Fruit fly (Drosophila melanogaster): ENCODE measurements around the gene Ddr.

The Ddr gene

dm6 chr2L:6338367-6338975 is 85.5 kb downstream of the Ddr start, which contains the start of the genes Pez and Cpr (continued):
- TF ChIP-seq HmgZ (tag; optimal IDR thresholded peaks at IDR 0.05) (peak; percentile 52), CG10366 (GFP tag; IDR thresholded peaks at IDR 0.05) (0 out of 2 replicates have a peak, but pooled peaks have one; percentile 21), NC2β (GFP tag; optimal IDR thresholded peaks at IDR 0.05) (peak; percentile 36), Dref (GFP tag; IDR thresholded peaks at IDR 0.05) (peak; percentile 87), CG18619 (GFP tag; optimal IDR thresholded peaks at IDR 0.05) (peak; percentile 45), CG18476 (GFP tag; optimal IDR thresholded peaks at IDR 0.05) (peak; percentile 25), Fer2 (tag; optimal IDR thresholded peaks at IDR 0.05) (no peak), slbo (GFP tag; IDR thresholded peaks at IDR 0.05) (peak; percentile 69), CG8765 (GFP tag; IDR thresholded peaks at IDR 0.05) (peak; percentile 37; the same call in 1 of the 2 replicates), nom (GFP tag; optimal IDR thresholded peaks at IDR 0.05) (no peak), CG3726 (GFP tag; IDR thresholded peaks at IDR 0.05) (no peak), CG2120 (GFP tag; optimal IDR thresholded peaks at IDR 0.05) (peak; percentile 56), CG6791 (GFP tag; IDR thresholded peaks at IDR 0.05; ENCODE audit: partially characterized antibody) (peak; percentile 81), CoRest (tag; optimal IDR thresholded peaks at IDR 0.05) (peak; percentile 45), HLH4C (GFP tag; IDR thresholded peaks at IDR 0.05; ENCODE audit: partially characterized antibody) (peak; percentile 86), CG4707 (GFP tag; optimal IDR thresholded peaks at IDR 0.05) (no peak), Antp (GFP tag; optimal IDR thresholded peaks at IDR 0.05) (peak; percentile 10), Ada2b (GFP tag; IDR thresholded peaks at IDR 0.05) (0 out of 2 replicates have a peak, but pooled peaks have one; percentile 28), CG13296 (GFP tag; optimal IDR thresholded peaks at IDR 0.05) (peak; percentile 50), CG33213 (GFP tag; optimal IDR thresholded peaks at IDR 0.05) (peak; percentile 52), Hey (tag; optimal IDR thresholded peaks at IDR 0.05) (no peak), vnd (GFP tag; IDR thresholded peaks at IDR 0.05; ENCODE audit: partially characterized antibody) (peak; percentile 74), CG17186 (GFP tag; optimal IDR thresholded peaks at IDR 0.05) (peak; percentile 75), sim (GFP tag; IDR thresholded peaks at IDR 0.05) (no peak), CG30403 (GFP tag; optimal IDR thresholded peaks at IDR 0.05) (peak; percentile 42), CG3847 (GFP tag; IDR thresholded peaks at IDR 0.05) (peak; percentile 66), btn (GFP tag; optimal IDR thresholded peaks at IDR 0.05) (peak; percentile 17), CG32772 (GFP tag; IDR thresholded peaks at IDR 0.05) (no peak), pan (optimal IDR thresholded peaks at IDR 0.05) (no peak), pan (GFP tag; optimal IDR thresholded peaks at IDR 0.05 in 1 of 2, IDR thresholded peaks at IDR 0.05 in 1 of 2) (peak in 1 of 2 experiments; percentile 24), gcm (GFP tag; optimal IDR thresholded peaks at IDR 0.05) (no peak), CG8478 (optimal IDR thresholded peaks at IDR 0.05) (no peak), CG17359 (tag; optimal IDR thresholded peaks at IDR 0.05) (no peak), unpg (GFP tag; optimal IDR thresholded peaks at IDR 0.05) (peak; percentile 33), HLHmδ (GFP tag; optimal IDR thresholded peaks at IDR 0.05) (peak; percentile 89), CG4424 (GFP tag; optimal IDR thresholded peaks at IDR 0.05) (peak; percentile 41), CG11560 (tag; IDR thresholded peaks at IDR 0.05) (peak; percentile 93), chif (GFP tag; optimal IDR thresholded peaks at IDR 0.05) (no peak), ATbp (GFP tag; optimal IDR thresholded peaks at IDR 0.05) (no peak), so (GFP tag; IDR thresholded peaks at IDR 0.05) (peak; percentile 61; the same call in 1 of the 3 replicates), CG2712 (tag; optimal IDR thresholded peaks at IDR 0.05) (peak; percentile 19), CG10267 (tag; optimal IDR thresholded peaks at IDR 0.05) (peak; percentile 90), mld (GFP tag; IDR thresholded peaks at IDR 0.05; ENCODE audit: partially characterized antibody) (peak; percentile 86), klu (GFP tag; IDR thresholded peaks at IDR 0.05) (no peak), vvl (GFP tag; IDR thresholded peaks at IDR 0.05) (peak; percentile 55), Atf-2 (GFP tag; optimal IDR thresholded peaks at IDR 0.05) (no peak), bcd (GFP tag; optimal IDR thresholded peaks at IDR 0.05) (peak; percentile 56), stwl (tag; optimal IDR thresholded peaks at IDR 0.05) (peak; percentile 59), CG31388 (GFP tag; optimal IDR thresholded peaks at IDR 0.05) (no peak), fd3F (GFP tag; optimal IDR thresholded peaks at IDR 0.05) (no peak)

Measured in whole organism, embryonic.